Fruit fly (Drosophila melanogaster): Measurements from ENCODE around the gene PKD.

PKD gene

dm6 chr3R:18311368-18311919 is 2.8 kb downstream of the PKD start (continued):
- TF ChIP-seq sim (GFP tag; IDR thresholded peaks at IDR 0.05), result no peak
- TF ChIP-seq Gug (GFP tag; IDR thresholded peaks at IDR 0.05), result no peak; the same call in 3 of the 4 replicates
- peak; percentile 56; the same call in 1 of the 2 replicates for TF ChIP-seq MBD-R2 (GFP tag; IDR thresholded peaks at IDR 0.05)
- no peak for TF ChIP-seq CG4404 (GFP tag; IDR thresholded peaks at IDR 0.05)
- peak; percentile 17 for TF ChIP-seq twi (tag; optimal IDR thresholded peaks at IDR 0.05)
- no peak for TF ChIP-seq en (GFP tag; optimal IDR thresholded peaks at IDR 0.05)
- no peak for TF ChIP-seq Opbp (GFP tag; IDR thresholded peaks at IDR 0.05; ENCODE audit: partially characterized antibody)
- TF ChIP-seq tx (GFP tag; optimal IDR thresholded peaks at IDR 0.05), result no peak
- no peak for TF ChIP-seq CG15073 (GFP tag; optimal IDR thresholded peaks at IDR 0.05)
- no peak for TF ChIP-seq Oli (tag; optimal IDR thresholded peaks at IDR 0.05)
- TF ChIP-seq Oaz (GFP tag; IDR thresholded peaks at IDR 0.05), result no peak
- TF ChIP-seq Ravus (GFP tag; IDR thresholded peaks at IDR 0.05), result no peak
- TF ChIP-seq usp (GFP tag; optimal IDR thresholded peaks at IDR 0.05), result no peak
- peak; percentile 24 for TF ChIP-seq Antp (GFP tag; optimal IDR thresholded peaks at IDR 0.05)
- TF ChIP-seq CG9817 (tag; optimal IDR thresholded peaks at IDR 0.05), result no peak
- no peak for TF ChIP-seq gfzf (GFP tag; optimal IDR thresholded peaks at IDR 0.05)
- peak; percentile 62 for TF ChIP-seq CG6689 (GFP tag; IDR thresholded peaks at IDR 0.05)
- TF ChIP-seq abd-A (tag; optimal IDR thresholded peaks at IDR 0.05), result peak; percentile 97
- TF ChIP-seq bowl (GFP tag; IDR thresholded peaks at IDR 0.05), result no peak
- no peak for TF ChIP-seq Spps (tag; optimal IDR thresholded peaks at IDR 0.05)
- TF ChIP-seq cato (GFP tag; optimal IDR thresholded peaks at IDR 0.05; ENCODE audit: borderline replicate concordance), result no peak
- TF ChIP-seq Fer3 (tag; optimal IDR thresholded peaks at IDR 0.05), result no peak
- no peak for TF ChIP-seq zen (tag; optimal IDR thresholded peaks at IDR 0.05)
- peak; percentile 51 for TF ChIP-seq CG15514 (GFP tag; optimal IDR thresholded peaks at IDR 0.05)
- no peak for TF ChIP-seq fru (optimal IDR thresholded peaks at IDR 0.05)
- TF ChIP-seq CG6765 (GFP tag; optimal IDR thresholded peaks at IDR 0.05), result no peak
- TF ChIP-seq Elba2 (GFP tag; optimal IDR thresholded peaks at IDR 0.05), result no peak
- TF ChIP-seq CG17328 (GFP tag; IDR thresholded peaks at IDR 0.05), result peak; percentile 35; the same call in 1 of the 2 replicates
- peak; percentile 36; the same call in 1 of the 2 replicates for TF ChIP-seq E2f2 (GFP tag; IDR thresholded peaks at IDR 0.05)
- 0 out of 2 replicates have a peak, but pooled peaks have one; percentile 36 for TF ChIP-seq dati (GFP tag; IDR thresholded peaks at IDR 0.05)
- no peak for TF ChIP-seq CG31224 (GFP tag; IDR thresholded peaks at IDR 0.05)
- TF ChIP-seq CG7987 (GFP tag; optimal IDR thresholded peaks at IDR 0.05), result peak; percentile 77
- peak in 1 of 2 experiments; percentile 95 for TF ChIP-seq Hr78 (GFP tag; optimal IDR thresholded peaks at IDR 0.05)
- TF ChIP-seq bigmax (GFP tag; optimal IDR thresholded peaks at IDR 0.05), result peak; percentile 16
- TF ChIP-seq CG6791 (GFP tag; IDR thresholded peaks at IDR 0.05; ENCODE audit: partially characterized antibody), result no peak
- no peak for TF ChIP-seq yki (optimal IDR thresholded peaks at IDR 0.05)
- no peak for TF ChIP-seq CG34224 (GFP tag; IDR thresholded peaks at IDR 0.05; ENCODE audit: partially characterized antibody)
- TF ChIP-seq CG1603 (tag; optimal IDR thresholded peaks at IDR 0.05), result peak; percentile 79
- peak; percentile 86 for TF ChIP-seq CG3407 (GFP tag; optimal IDR thresholded peaks at IDR 0.05)
- TF ChIP-seq Abd-B (GFP tag; optimal IDR thresholded peaks at IDR 0.05), result peak; percentile 10
- TF ChIP-seq sr (GFP tag; IDR thresholded peaks at IDR 0.05), result peak; percentile 30; the same call in 1 of the 3 replicates
- peak; percentile 71 for TF ChIP-seq Nf-YC (tag; optimal IDR thresholded peaks at IDR 0.05)
- TF ChIP-seq emc (GFP tag; optimal IDR thresholded peaks at IDR 0.05), result no peak
- TF ChIP-seq CG3726 (GFP tag; IDR thresholded peaks at IDR 0.05), result no peak
- peak; percentile 20 for TF ChIP-seq unpg (GFP tag; optimal IDR thresholded peaks at IDR 0.05)
- peak; percentile 23 for TF ChIP-seq sug (tag; optimal IDR thresholded peaks at IDR 0.05)
- TF ChIP-seq aop (GFP tag; IDR thresholded peaks at IDR 0.05), result peak; percentile 84; the same call in 1 of the 2 replicates
- TF ChIP-seq chinmo (GFP tag; IDR thresholded peaks at IDR 0.05; ENCODE audit: partially characterized antibody), result peak; percentile 78; the same call in 2 of the 4 replicates
- TF ChIP-seq ewg (GFP tag; optimal IDR thresholded peaks at IDR 0.05), result peak; percentile 64
- TF ChIP-seq org-1 (GFP tag; optimal IDR thresholded peaks at IDR 0.05), result peak; percentile 38
- TF ChIP-seq Tbp (GFP tag; optimal IDR thresholded peaks at IDR 0.05), result no peak
